Fruit fly (Drosophila melanogaster): Measurements from ENCODE around the gene Gtpx.

The Gtpx gene

DNA sequence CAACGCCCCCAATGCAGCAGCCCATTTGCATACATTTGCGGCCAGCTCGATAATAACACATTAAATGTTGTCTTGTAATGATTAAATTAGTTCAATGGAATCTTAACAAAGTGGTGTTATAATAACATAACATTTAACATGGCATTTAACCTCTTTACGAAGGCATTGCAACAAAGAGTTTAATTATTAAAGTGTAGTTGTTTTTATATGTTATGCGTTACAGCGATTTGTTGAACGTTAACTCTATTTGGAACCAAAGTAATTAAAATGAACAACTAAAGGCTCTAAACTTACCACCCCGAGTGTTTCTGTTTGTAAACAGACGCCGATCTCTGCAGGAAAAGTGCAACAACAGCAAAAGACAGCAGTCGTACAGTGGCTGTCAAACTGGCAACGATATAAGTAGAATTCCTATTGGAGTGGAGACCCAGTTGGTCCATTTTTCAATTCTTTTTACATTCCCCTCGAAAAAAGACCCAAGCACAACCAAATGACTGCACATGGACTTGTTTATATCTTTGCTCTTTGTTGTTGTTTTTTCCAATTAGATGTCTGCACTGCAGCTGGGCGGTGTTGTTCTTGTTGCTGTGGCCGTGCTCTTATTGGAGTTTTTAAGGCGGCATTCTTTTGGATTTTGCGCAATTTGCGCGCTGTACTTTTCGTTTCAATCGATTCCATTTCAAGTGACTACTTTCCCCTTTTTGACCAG is 13.0 kb downstream of the Gtpx start:
- TF ChIP-seq Clk (GFP tag; optimal IDR thresholded peaks at IDR 0.05) (no peak), CG14711 (tag; optimal IDR thresholded peaks at IDR 0.05) (peak; percentile 6), Crg-1 (GFP tag; optimal IDR thresholded peaks at IDR 0.05) (no peak)

DNA sequence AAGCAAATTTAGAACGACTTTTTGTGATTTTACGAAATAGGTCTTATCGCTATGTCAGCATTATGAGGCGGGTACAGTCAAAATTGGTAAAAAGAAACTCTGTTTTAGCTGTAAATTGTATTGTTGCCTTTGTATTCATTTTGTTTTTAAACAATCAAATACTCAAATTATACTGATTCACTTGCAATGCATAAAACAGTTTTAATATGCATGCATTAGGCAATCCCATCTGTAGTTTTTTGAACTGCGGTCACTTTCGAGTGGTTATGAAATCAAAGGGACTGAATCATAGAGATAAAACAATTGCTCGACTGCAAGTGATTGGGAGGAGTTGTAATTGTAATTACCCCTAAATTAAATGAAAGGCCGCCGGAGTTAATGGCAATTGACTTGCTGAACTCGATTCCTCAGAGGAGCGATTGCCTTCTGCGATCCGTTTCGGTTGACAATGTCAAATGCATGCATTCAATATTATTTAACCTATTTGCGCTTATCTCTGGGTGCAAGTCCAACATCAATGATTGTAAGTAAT is 13.7 kb downstream of the Gtpx start:
- TF ChIP-seq CG14711 (tag; optimal IDR thresholded peaks at IDR 0.05) (peak; percentile 4), CG5204 (GFP tag; optimal IDR thresholded peaks at IDR 0.05) (no peak), cnc (optimal IDR thresholded peaks at IDR 0.05) (no peak), Clk (GFP tag; optimal IDR thresholded peaks at IDR 0.05) (no peak), kay (GFP tag; ENCODE audit: borderline replicate concordance) (peak; percentile 45), Crg-1 (GFP tag; optimal IDR thresholded peaks at IDR 0.05) (no peak), CG7101 (tag; optimal IDR thresholded peaks at IDR 0.05) (peak; percentile 10), tj (GFP tag; optimal IDR thresholded peaks at IDR 0.05) (peak; percentile 22), Mnt (GFP tag; optimal IDR thresholded peaks at IDR 0.05) (no peak)

DNA sequence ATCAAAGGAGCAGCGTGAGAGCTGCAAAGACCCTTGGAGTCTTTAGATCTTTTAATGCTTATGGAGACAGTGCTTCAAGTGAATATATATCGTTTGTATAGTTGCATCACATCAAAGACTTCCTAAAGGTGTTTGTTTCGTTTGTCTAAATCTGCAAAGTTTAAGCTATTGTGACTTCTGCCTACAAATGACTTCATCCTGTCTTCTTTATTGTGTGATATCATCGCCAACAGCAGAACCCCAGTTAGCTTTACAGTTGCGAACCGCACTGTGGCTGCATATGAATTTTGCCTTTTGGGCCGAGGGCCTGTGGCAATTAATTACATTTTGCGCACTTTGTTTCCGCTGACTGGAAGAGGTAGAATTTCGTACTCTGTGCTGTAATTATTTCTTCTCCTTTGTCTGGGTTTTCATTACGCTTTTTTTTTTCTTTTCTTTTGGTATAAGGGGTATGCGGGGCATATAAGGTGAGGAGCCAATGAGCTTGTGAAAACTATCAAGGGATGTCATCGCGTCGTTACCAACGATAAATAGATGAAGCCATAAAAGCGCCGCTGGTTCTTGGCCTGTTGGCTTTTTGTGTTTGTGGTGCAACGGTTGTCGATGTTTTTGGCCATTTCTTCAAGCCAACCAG is 16.4 kb downstream of the Gtpx start:
- no peak for TF ChIP-seq CG14711 (tag; optimal IDR thresholded peaks at IDR 0.05)
- TF ChIP-seq CG7045 (GFP tag; optimal IDR thresholded peaks at IDR 0.05), result no peak
- TF ChIP-seq tj (GFP tag; optimal IDR thresholded peaks at IDR 0.05), result peak; percentile 66
- no peak for TF ChIP-seq CG33017 (tag; optimal IDR thresholded peaks at IDR 0.05)

DNA sequence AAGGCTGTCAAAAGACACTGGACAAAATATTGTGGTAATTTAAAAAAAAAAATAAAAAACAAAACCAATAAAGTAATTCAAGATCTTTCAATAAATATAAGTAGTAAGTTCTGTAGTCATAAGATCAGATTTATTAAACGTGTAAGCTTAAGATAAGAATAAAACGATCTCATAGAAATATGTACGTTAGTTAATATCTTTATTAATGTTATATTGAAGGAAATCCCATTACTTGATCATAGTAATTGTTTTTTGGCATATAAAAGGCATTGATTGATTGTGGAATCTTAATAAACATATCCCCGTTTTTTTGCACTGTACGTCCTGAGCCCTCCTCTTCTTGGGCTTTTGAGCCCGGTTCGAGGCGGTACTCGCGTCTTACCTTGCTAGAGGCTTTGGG is 17.2 kb downstream of the Gtpx start:
- TF ChIP-seq Crg-1 (GFP tag; optimal IDR thresholded peaks at IDR 0.05) (no peak), kay (GFP tag; ENCODE audit: borderline replicate concordance) (peak; percentile 48), bab1 (GFP tag; optimal IDR thresholded peaks at IDR 0.05) (no peak), CG7101 (tag; optimal IDR thresholded peaks at IDR 0.05) (no peak)

DNA sequence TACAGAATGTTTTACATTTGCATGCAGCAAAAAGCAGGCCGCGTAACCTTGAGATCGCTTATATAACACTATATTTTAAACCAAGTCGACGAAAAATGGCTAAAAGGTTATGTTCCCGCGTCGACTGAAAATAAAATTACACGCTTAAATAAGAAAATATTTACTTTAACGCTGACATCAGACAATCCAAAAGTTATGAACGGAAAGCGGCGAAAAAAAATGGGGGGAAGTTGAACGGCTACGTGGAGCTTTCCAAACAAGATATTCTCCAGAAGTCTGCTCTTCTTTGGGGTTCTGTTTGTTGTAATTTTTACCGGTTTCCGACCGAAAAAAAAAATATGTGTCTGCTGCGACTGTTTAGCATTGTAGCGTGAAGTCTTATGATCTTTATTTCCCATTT is 18.5 kb downstream of the Gtpx start:
- TF ChIP-seq Crg-1 (GFP tag; optimal IDR thresholded peaks at IDR 0.05) (no peak), Clk (GFP tag; optimal IDR thresholded peaks at IDR 0.05) (no peak), ovo (GFP tag; optimal IDR thresholded peaks at IDR 0.05) (no peak), tj (GFP tag; optimal IDR thresholded peaks at IDR 0.05) (peak; percentile 80), CG7045 (GFP tag; optimal IDR thresholded peaks at IDR 0.05) (no peak), CG1620 (GFP tag; optimal IDR thresholded peaks at IDR 0.05) (no peak)

DNA sequence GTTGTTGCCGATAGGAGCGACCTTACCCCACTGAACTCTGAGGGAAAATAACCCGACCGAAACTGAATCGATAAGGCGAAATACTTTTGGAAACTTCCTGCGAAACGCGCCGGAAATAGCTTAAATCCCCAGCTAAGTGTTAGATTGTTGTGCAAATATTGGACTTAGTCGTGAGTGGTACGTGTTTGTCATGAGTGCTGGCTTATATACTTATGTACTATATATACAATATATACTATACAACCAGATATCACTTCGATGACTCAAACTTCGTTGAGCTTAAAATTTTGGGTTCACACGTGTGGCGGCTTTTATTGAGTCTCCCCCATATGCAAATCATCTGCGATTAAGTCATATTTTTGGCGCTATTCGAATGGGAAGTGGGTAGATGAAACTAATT is 20.2 kb downstream of the Gtpx start:
- TF ChIP-seq cic (GFP tag; optimal IDR thresholded peaks at IDR 0.05) (no peak), CG1620 (GFP tag; optimal IDR thresholded peaks at IDR 0.05) (no peak), cnc (optimal IDR thresholded peaks at IDR 0.05) (no peak)

DNA sequence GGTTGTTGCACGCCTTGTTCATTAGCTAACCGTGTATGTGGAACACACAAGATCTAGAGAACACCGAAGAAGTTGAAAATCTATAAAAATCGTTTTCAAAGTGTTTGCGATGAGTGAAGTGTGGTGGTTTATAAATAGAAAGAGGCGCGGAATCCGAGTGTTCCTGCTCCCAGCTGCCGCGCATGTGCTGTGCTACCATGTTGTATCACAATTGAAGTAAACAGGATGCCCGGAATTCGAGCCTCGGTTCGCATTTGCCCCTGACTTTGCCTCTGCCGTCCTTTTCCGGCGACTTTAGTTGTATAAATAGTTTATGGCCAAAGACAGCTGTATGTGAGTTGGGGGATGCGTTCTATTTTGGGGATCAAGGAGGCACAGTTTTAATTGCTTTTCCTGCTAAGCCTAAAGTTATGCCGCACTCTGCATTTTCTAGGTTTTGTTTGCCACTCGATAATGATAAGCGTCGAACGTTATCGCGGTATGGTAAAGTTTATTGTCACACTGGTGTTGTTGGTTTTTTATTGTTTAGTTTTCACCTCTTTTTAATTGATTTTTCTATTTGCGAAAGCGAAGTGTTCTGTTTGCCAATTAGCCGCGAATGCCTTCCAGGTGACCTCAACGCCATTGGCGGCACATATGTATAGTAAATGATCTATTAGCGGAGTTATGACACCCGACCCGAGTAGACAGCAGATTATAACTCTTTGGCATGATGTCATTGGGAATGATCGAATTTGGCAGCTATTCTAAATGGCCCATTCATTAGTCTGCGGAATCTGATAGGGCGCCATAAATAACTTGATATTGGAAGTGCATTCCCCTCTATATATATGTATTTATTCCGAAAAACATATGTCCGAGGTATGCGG is 23.1 kb downstream of the Gtpx start:
- TF ChIP-seq tj (GFP tag; optimal IDR thresholded peaks at IDR 0.05) (no peak), CG12768 (GFP tag; optimal IDR thresholded peaks at IDR 0.05) (peak; percentile 13), CG7045 (GFP tag; optimal IDR thresholded peaks at IDR 0.05) (peak; percentile 1), CG11617 (GFP tag; optimal IDR thresholded peaks at IDR 0.05) (peak; percentile 13), CG33017 (tag; optimal IDR thresholded peaks at IDR 0.05) (peak; percentile 24), cic (GFP tag; optimal IDR thresholded peaks at IDR 0.05) (peak; percentile 54), CG5204 (GFP tag; optimal IDR thresholded peaks at IDR 0.05) (no peak)

DNA sequence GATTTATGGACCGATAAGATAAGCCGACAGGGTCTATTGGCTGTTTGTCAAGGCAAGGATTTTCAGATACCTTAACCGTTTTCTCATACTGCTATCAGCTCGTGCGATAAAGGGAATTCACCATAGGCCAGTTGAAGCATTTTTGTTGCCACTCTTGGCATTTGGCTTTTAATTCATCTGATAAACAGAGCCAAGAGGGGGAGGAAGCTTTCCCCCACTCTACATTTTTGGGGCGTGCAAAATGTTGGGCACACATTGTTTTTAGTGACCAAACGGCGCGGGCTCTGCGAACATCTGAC is 23.7 kb downstream of the Gtpx start:
- no peak for TF ChIP-seq CG11617 (GFP tag; optimal IDR thresholded peaks at IDR 0.05)
- no peak for TF ChIP-seq ovo (GFP tag; optimal IDR thresholded peaks at IDR 0.05)
- TF ChIP-seq cnc (optimal IDR thresholded peaks at IDR 0.05), result no peak

Data from whole organism, adult.